Worm (Caenorhabditis elegans): ENCODE results near the gene W06F12.2.
A peak's percentile ranks its signal among the peaks of the same experiment; 100 is the strongest.

The W06F12.2 gene

DNA sequence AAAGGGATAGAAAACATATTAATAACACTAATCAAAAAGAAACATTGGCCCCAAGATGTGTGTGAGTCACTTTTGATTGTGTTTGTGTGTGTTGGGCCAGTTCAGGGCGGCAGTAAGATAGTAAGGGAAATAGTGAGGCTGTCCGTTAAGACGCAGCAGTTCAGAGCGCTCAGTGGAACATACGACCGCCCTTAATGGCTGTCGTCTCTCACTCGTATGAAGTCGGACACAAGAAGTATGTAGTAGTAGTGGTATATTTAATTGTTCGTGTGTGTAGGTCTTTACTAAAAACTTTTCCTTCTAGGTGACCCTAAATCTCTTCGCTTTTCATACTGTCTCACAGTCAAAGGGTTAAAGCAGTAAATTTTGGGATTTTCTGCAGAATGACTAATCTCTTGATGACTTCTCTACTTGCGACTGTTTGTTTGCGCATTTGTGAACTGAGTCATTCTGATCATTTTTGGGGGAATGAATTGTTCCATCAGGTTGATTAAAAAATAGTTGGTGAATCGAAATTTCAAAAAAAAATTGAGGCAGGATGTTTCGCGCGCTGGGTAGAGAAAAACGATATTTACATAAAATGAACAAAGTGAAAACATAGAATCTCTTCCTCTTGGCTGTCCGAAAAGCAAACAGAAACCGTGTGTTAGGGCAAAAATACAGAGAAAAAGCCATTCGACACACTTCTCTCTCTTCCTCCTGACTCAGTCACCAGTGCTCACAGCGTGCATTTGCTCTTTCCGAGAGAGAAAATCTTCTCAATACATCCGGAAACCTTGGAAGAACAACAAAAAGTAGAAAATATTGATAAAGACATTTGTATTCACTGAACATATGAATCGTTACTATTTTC is 32.0 kb upstream of the W06F12.2 start (continued):
- TF ChIP-seq ceh-90 (tag; optimal IDR thresholded peaks at IDR 0.05), result no peak
- TF ChIP-seq unc-130 (tag; optimal IDR thresholded peaks at IDR 0.05), result peak; percentile 11
- no peak for TF ChIP-seq lin-15B (tag; optimal IDR thresholded peaks at IDR 0.05)
- peak; percentile 24 to 56 for TF ChIP-seq lin-35 (GFP tag; optimal IDR thresholded peaks at IDR 0.05)
- TF ChIP-seq elt-2 (tag; optimal IDR thresholded peaks at IDR 0.05), result peak; percentile 31
- TF ChIP-seq pax-3 (tag; optimal IDR thresholded peaks at IDR 0.05), result no peak

ce11 chrIII:13762046-13762445 is 30.6 kb upstream of the W06F12.2 start, which contains the start of gene dbn-1:
TSS of gene dbn-1 (minus strand) at chrIII:13762069.
- TF ChIP-seq isw-1 (GFP tag; IDR thresholded peaks at IDR 0.05) (no peak), lir-3 (tag; optimal IDR thresholded peaks at IDR 0.05; ENCODE audit: poor library complexity) (no peak), nhr-12 (tag; optimal IDR thresholded peaks at IDR 0.05) (no peak), unc-30 (tag; optimal IDR thresholded peaks at IDR 0.05) (no peak), nhr-20 (tag; optimal IDR thresholded peaks at IDR 0.05) (no peak), nhr-71 (tag; optimal IDR thresholded peaks at IDR 0.05) (no peak), unc-130 (tag; optimal IDR thresholded peaks at IDR 0.05) (no peak), mdl-1 (tag; optimal IDR thresholded peaks at IDR 0.05) (no peak), efl-1 (optimal IDR thresholded peaks at IDR 0.05) (no peak), efl-1 (GFP tag; optimal IDR thresholded peaks at IDR 0.05 in 1 of 2) (peak in 1 of 2 experiments; percentile 9), skn-1 (tag; optimal IDR thresholded peaks at IDR 0.05) (no peak), ets-5 (GFP tag; IDR thresholded peaks at IDR 0.05) (no peak), dpl-1 (GFP tag; optimal IDR thresholded peaks at IDR 0.05) (no peak), hlh-17 (GFP tag; optimal IDR thresholded peaks at IDR 0.05; ENCODE audit: borderline replicate concordance) (no peak), elt-2 (tag; optimal IDR thresholded peaks at IDR 0.05) (peak; percentile 38), hpl-2 (GFP tag; optimal IDR thresholded peaks at IDR 0.05) (no peak), efl-3 (GFP tag; optimal IDR thresholded peaks at IDR 0.05) (no peak), nhr-85 (tag) (peak; percentile 20), snpc-4 (tag; optimal IDR thresholded peaks at IDR 0.05) (no peak)

ce11 chrIII:13761022-13761421 is 29.5 kb upstream of the W06F12.2 start:
- TF ChIP-seq F16B12.6 (tag; optimal IDR thresholded peaks at IDR 0.05), result no peak
- TF ChIP-seq nhr-71 (tag; optimal IDR thresholded peaks at IDR 0.05), result no peak
- no peak for TF ChIP-seq hlh-4 (tag; optimal IDR thresholded peaks at IDR 0.05)
- TF ChIP-seq swsn-7 (tag; optimal IDR thresholded peaks at IDR 0.05), result no peak
- no peak for TF ChIP-seq C04F5.9 (tag; optimal IDR thresholded peaks at IDR 0.05)
- no peak for TF ChIP-seq nhr-11 (tag; optimal IDR thresholded peaks at IDR 0.05)
- no peak for TF ChIP-seq Y116A8C.19 (tag; optimal IDR thresholded peaks at IDR 0.05; ENCODE audit: borderline replicate concordance)
- no peak for TF ChIP-seq alr-1 (tag; optimal IDR thresholded peaks at IDR 0.05; ENCODE audit: borderline replicate concordance)
- TF ChIP-seq ceh-90 (tag; optimal IDR thresholded peaks at IDR 0.05), result no peak
- no peak for TF ChIP-seq aly-2 (tag; optimal IDR thresholded peaks at IDR 0.05)
- TF ChIP-seq lsy-2 (tag; optimal IDR thresholded peaks at IDR 0.05), result no peak
- no peak for TF ChIP-seq egl-27 (tag; optimal IDR thresholded peaks at IDR 0.05)

- TF ChIP-seq pqm-1 (tag; optimal IDR thresholded peaks at IDR 0.05) (no peak), nhr-71 (tag; optimal IDR thresholded peaks at IDR 0.05) (no peak), ceh-82 (tag; optimal IDR thresholded peaks at IDR 0.05) (no peak), unc-98 (GFP tag; IDR thresholded peaks at IDR 0.05) (no peak), irx-1 (tag; optimal IDR thresholded peaks at IDR 0.05) (no peak), jun-1 (tag; optimal IDR thresholded peaks at IDR 0.05) (no peak), vab-15 (tag; optimal IDR thresholded peaks at IDR 0.05) (no peak)
Measured at ce11 chrIII:13759691-13760090, 28.2 kb upstream of the W06F12.2 start.

All from whole organism, L1 larva.